Worm (Caenorhabditis elegans): Measurements from ENCODE around the gene R151.1.

- TF ChIP-seq ceh-82 (tag; optimal IDR thresholded peaks at IDR 0.05) (no peak), sea-2 (GFP tag; optimal IDR thresholded peaks at IDR 0.05) (no peak), lin-39 (tag; optimal IDR thresholded peaks at IDR 0.05) (no peak), nhr-12 (tag; optimal IDR thresholded peaks at IDR 0.05) (no peak), pha-4 (tag; optimal IDR thresholded peaks at IDR 0.05) (no peak), mdl-1 (tag; optimal IDR thresholded peaks at IDR 0.05) (no peak), nhr-23 (tag; optimal IDR thresholded peaks at IDR 0.05) (no peak), unc-39 (tag; optimal IDR thresholded peaks at IDR 0.05) (no peak)
These were observed 46.3 kb downstream of the R151.1 start for ce11 chrIII:7262592-7262991.

Data from whole organism, L3 larva.